Worm (Caenorhabditis elegans): ENCODE data around the gene rps-28.

- no peak for TF ChIP-seq W03F9.2 (tag; optimal IDR thresholded peaks at IDR 0.05)
- TF ChIP-seq him-1 (tag; optimal IDR thresholded peaks at IDR 0.05) = no peak
- no peak for TF ChIP-seq dao-5 (tag; optimal IDR thresholded peaks at IDR 0.05)
These were observed 17.4 kb downstream of the rps-28 start for ce11 chrIV:1676926-1677325.

All from whole organism, L4/young adult.